Fruit fly (Drosophila melanogaster) whole organism, wandering third instar larva: Measurements from ENCODE around the gene Rat1.

Source experiments
- br ChIP-seq: fragments of 200-800 bp; sonication (Bioruptor generic); optimal IDR thresholded peaks from 2 replicates; lab custom pipeline; 2016; ENCODE audit warnings: missing biosample characterization, missing genetic modification characterization
- ey ChIP-seq: fragments of 200-800 bp; sonication (Bioruptor generic); optimal IDR thresholded peaks from 2 replicates; lab custom pipeline; 2016; ENCODE audit warnings: missing biosample characterization, missing genetic modification characterization
- lola ChIP-seq: fragments of >200 bp; optimal IDR thresholded peaks from 2 replicates; lab custom pipeline; 2017; ENCODE audit warnings: missing biosample characterization, missing genetic modification characterization
- usp ChIP-seq: fragments of >200 bp; optimal IDR thresholded peaks from 2 replicates; lab custom pipeline; 2017; ENCODE audit warnings: missing biosample characterization, missing genetic modification characterization

- TF ChIP-seq usp (no peak), ey (GFP tag; lab: Kevin White, UChicago) (no peak), lola (no peak), br (no peak)
Measured at dm6 chr2L:6931821-6932220, 23.9 kb downstream of the Rat1 start, which contains the start of gene CG43232.
